Worm (Caenorhabditis elegans): ENCODE results near the gene T14A8.2.

The T14A8.2 gene

ce11 chrIV:7816402-7817102 lies 5.9 kb downstream of the T14A8.2 start:
- no peak for TF ChIP-seq tbx-8 (GFP tag; optimal IDR thresholded peaks at IDR 0.05)
- no peak for TF ChIP-seq ztf-11 (tag; optimal IDR thresholded peaks at IDR 0.05)
- no peak for TF ChIP-seq sem-2 (GFP tag; optimal IDR thresholded peaks at IDR 0.05)
- TF ChIP-seq lin-32 (GFP tag; optimal IDR thresholded peaks at IDR 0.05) = no peak
- no peak for TF ChIP-seq lin-13 (tag; optimal IDR thresholded peaks at IDR 0.05)
- peak; percentile 44 for TF ChIP-seq hlh-1 (tag; optimal IDR thresholded peaks at IDR 0.05)
- peak; percentile 9 for TF ChIP-seq mep-1 (tag; optimal IDR thresholded peaks at IDR 0.05)
- TF ChIP-seq ceh-43 (GFP tag; optimal IDR thresholded peaks at IDR 0.05) = peak; percentile 30
- no peak for TF ChIP-seq bed-3 (GFP tag; optimal IDR thresholded peaks at IDR 0.05)

- TF ChIP-seq ces-1 (GFP tag; optimal IDR thresholded peaks at IDR 0.05) = peak; percentile 83
- TF ChIP-seq unc-62 (GFP tag; optimal IDR thresholded peaks at IDR 0.05) = peak; percentile 36
- no peak for TF ChIP-seq lin-32 (GFP tag; optimal IDR thresholded peaks at IDR 0.05)
- no peak for TF ChIP-seq drap-1 (GFP tag; optimal IDR thresholded peaks at IDR 0.05)
- no peak for TF ChIP-seq ceh-43 (GFP tag; optimal IDR thresholded peaks at IDR 0.05)
- TF ChIP-seq ztf-11 (tag; optimal IDR thresholded peaks at IDR 0.05) = no peak
- TF ChIP-seq flh-1 (GFP tag; optimal IDR thresholded peaks at IDR 0.05) = no peak
- TF ChIP-seq lsy-2 (tag; optimal IDR thresholded peaks at IDR 0.05) = no peak
- TF ChIP-seq cnd-1 (tag; optimal IDR thresholded peaks at IDR 0.05) = no peak
- TF ChIP-seq ceh-83 (GFP tag; optimal IDR thresholded peaks at IDR 0.05) = no peak
- no peak for TF ChIP-seq nhr-12 (tag; optimal IDR thresholded peaks at IDR 0.05)
- no peak for TF ChIP-seq sem-2 (GFP tag; optimal IDR thresholded peaks at IDR 0.05)
- no peak for TF ChIP-seq elt-1 (tag; optimal IDR thresholded peaks at IDR 0.05; ENCODE audit: borderline replicate concordance, insufficient read depth)
Observed at ce11 chrIV:7815683-7816183, 6.7 kb downstream of the T14A8.2 start, which contains the start of gene cdgs-1. cdgs-1 (minus strand) TSS chrIV:7815733.

- TF ChIP-seq ceh-83 (GFP tag; optimal IDR thresholded peaks at IDR 0.05) (no peak), elt-3 (tag; optimal IDR thresholded peaks at IDR 0.05) (no peak)
Observed at ce11 chrIV:7812709-7813108, 9.7 kb downstream of the T14A8.2 start, which contains the start of gene zgpa-1. zgpa-1 (minus strand) TSS chrIV:7812809.

- TF ChIP-seq lin-32 (GFP tag; optimal IDR thresholded peaks at IDR 0.05) (no peak), flh-1 (GFP tag; optimal IDR thresholded peaks at IDR 0.05) (no peak), elt-1 (tag; optimal IDR thresholded peaks at IDR 0.05; ENCODE audit: borderline replicate concordance, insufficient read depth) (peak; percentile 88), nhr-237 (tag; optimal IDR thresholded peaks at IDR 0.05) (no peak), nhr-2 (tag; optimal IDR thresholded peaks at IDR 0.05) (no peak), ztf-11 (tag; optimal IDR thresholded peaks at IDR 0.05) (no peak), hlh-1 (tag; optimal IDR thresholded peaks at IDR 0.05) (no peak)
Observed at ce11 chrIV:7808583-7808982, 13.8 kb downstream of the T14A8.2 start, which contains the start of gene C33H5.1. C33H5.1 (plus strand) TSS chrIV:7808912.

- TF ChIP-seq tbx-8 (GFP tag; optimal IDR thresholded peaks at IDR 0.05) (no peak), elt-1 (tag; optimal IDR thresholded peaks at IDR 0.05; ENCODE audit: borderline replicate concordance, insufficient read depth) (peak; percentile 64)
Observed at ce11 chrIV:7804740-7805139, 17.7 kb downstream of the T14A8.2 start, which contains the start of gene C33H5.2. C33H5.2 (plus strand) TSS chrIV:7805040.

ce11 chrIV:7803250-7803649 lies 19.2 kb downstream of the T14A8.2 start, which contains the start of gene C33H5.16:
C33H5.16 (minus strand) TSS chrIV:7803350.
- no peak for TF ChIP-seq mep-1 (tag; optimal IDR thresholded peaks at IDR 0.05)
- no peak for TF ChIP-seq elt-3 (tag; optimal IDR thresholded peaks at IDR 0.05)
- TF ChIP-seq elt-1 (tag; optimal IDR thresholded peaks at IDR 0.05; ENCODE audit: borderline replicate concordance, insufficient read depth) = no peak
- TF ChIP-seq nhr-2 (tag; optimal IDR thresholded peaks at IDR 0.05) = no peak
- TF ChIP-seq pha-4 (tag; optimal IDR thresholded peaks at IDR 0.05) = no peak

ce11 chrIV:7800338-7800737 lies 22.1 kb downstream of the T14A8.2 start:
- TF ChIP-seq drap-1 (GFP tag; optimal IDR thresholded peaks at IDR 0.05) (no peak), hlh-1 (tag; optimal IDR thresholded peaks at IDR 0.05) (no peak), ztf-11 (tag; optimal IDR thresholded peaks at IDR 0.05) (no peak), ceh-83 (GFP tag; optimal IDR thresholded peaks at IDR 0.05) (no peak), unc-120 (tag; optimal IDR thresholded peaks at IDR 0.05; ENCODE audit: poor library complexity, severe bottlenecking) (no peak), bed-3 (GFP tag; optimal IDR thresholded peaks at IDR 0.05) (no peak), lsy-2 (tag; optimal IDR thresholded peaks at IDR 0.05) (no peak), unc-39 (tag; optimal IDR thresholded peaks at IDR 0.05) (no peak), sem-2 (GFP tag; optimal IDR thresholded peaks at IDR 0.05) (no peak), nhr-2 (tag; optimal IDR thresholded peaks at IDR 0.05) (no peak), nhr-12 (tag; optimal IDR thresholded peaks at IDR 0.05) (no peak), lin-32 (GFP tag; optimal IDR thresholded peaks at IDR 0.05) (no peak), nhr-28 (tag; optimal IDR thresholded peaks at IDR 0.05) (no peak), ceh-39 (tag; optimal IDR thresholded peaks at IDR 0.05) (no peak), mab-5 (tag; optimal IDR thresholded peaks at IDR 0.05) (no peak), cnd-1 (tag; optimal IDR thresholded peaks at IDR 0.05) (no peak), tbx-8 (GFP tag; optimal IDR thresholded peaks at IDR 0.05) (no peak), unc-62 (GFP tag; optimal IDR thresholded peaks at IDR 0.05) (no peak), elt-3 (tag; optimal IDR thresholded peaks at IDR 0.05) (no peak), pha-4 (tag; optimal IDR thresholded peaks at IDR 0.05) (no peak)
